Worm (Caenorhabditis elegans) whole organism, young adult: ENCODE measurements around the gene mrps-23.

Experiments
- B0035.1 ChIP-seq: sonication (generic microtip); optimal IDR thresholded peaks from 2 replicates; lab custom pipeline; 2016; ENCODE audit warnings: missing genetic modification characterization, mild to moderate bottlenecking, missing compliant biosample characterization, missing genotype, missing genetic modification reagents
- B0261.1 ChIP-seq: sonication (generic microtip); optimal IDR thresholded peaks from 2 replicates; lab custom pipeline; 2016; ENCODE audit warnings: mild to moderate bottlenecking, missing genetic modification characterization, moderate library complexity, missing compliant biosample characterization
- B0336.3 ChIP-seq: fragments of 200-800 bp; sonication (Bioruptor generic); IDR thresholded peaks from 2 replicates; pipeline ENCODE4 v1.3.6; 2022; ENCODE audit warnings: missing genetic modification characterization, missing compliant biosample characterization
- F22D6.2 ChIP-seq: sonication (generic microtip); optimal IDR thresholded peaks from 2 replicates; lab custom pipeline; 2016; ENCODE audit warnings: mild to moderate bottlenecking, missing genetic modification characterization, missing compliant biosample characterization
- F23B12.7 ChIP-seq: sonication (generic microtip); optimal IDR thresholded peaks from 2 replicates; lab custom pipeline; 2017; ENCODE audit warnings: missing genetic modification characterization, mild to moderate bottlenecking, missing compliant biosample characterization, antibody characterized with exemption, moderate library complexity; ENCODE audit not compliant: insufficient read depth
- F33H1.4 ChIP-seq: fragments of 200-800 bp; sonication (Bioruptor generic); IDR thresholded peaks from 2 replicates; pipeline ENCODE4 v1.3.6; 2022; ENCODE audit warnings: missing genetic modification reagents, missing genetic modification characterization, missing compliant biosample characterization
- F37B4.10 ChIP-seq: fragments of 200-800 bp; sonication (Bioruptor generic); IDR thresholded peaks from 2 replicates; pipeline ENCODE4 v1.3.6; 2022; ENCODE audit warnings: missing genetic modification characterization, missing compliant biosample characterization
- F57A8.1 ChIP-seq: fragments of 200-800 bp; sonication (Bioruptor generic); optimal IDR thresholded peaks from 2 replicates; lab custom pipeline; 2018; ENCODE audit warnings: mild to moderate bottlenecking, missing genetic modification characterization, moderate library complexity, missing compliant biosample characterization
- T26A5.8 ChIP-seq: sonication (generic microtip); optimal IDR thresholded peaks from 2 replicates; lab custom pipeline; 2016; ENCODE audit warnings: missing genetic modification characterization, missing compliant biosample characterization
- Y53G8AR.9 ChIP-seq: fragments of 200-800 bp; sonication (Bioruptor generic); conservative IDR thresholded peaks from 2 replicates; pipeline ENCODE4 v1.3.6; 2022; ENCODE audit warnings: missing genetic modification reagents, missing genetic modification characterization, missing compliant biosample characterization
- Y67H2A.10 ChIP-seq: fragments of 200-800 bp; sonication (Bioruptor generic); conservative IDR thresholded peaks from 2 replicates; pipeline ENCODE4 v1.3.6; 2022; ENCODE audit warnings: missing genetic modification reagents, missing genetic modification characterization, missing compliant biosample characterization
- ama-1 ChIP-seq, 3 experiments: fragments of 150-350 bp in 1 of 3; sonication (generic microtip) in 2 of 3; optimal IDR thresholded peaks; 2 replicates each; lab custom pipeline; 2014 to 2018; ENCODE audit warnings: missing biosample characterization in 2 of 3, missing genetic modification characterization in 2 of 3, missing genetic modification reagents in 2 of 3
- atf-7 ChIP-seq: sonication (generic microtip); optimal IDR thresholded peaks from 2 replicates; lab custom pipeline; 2017; ENCODE audit warnings: mild to moderate bottlenecking, missing genetic modification characterization, missing compliant biosample characterization
- athp-1 ChIP-seq: sonication (generic microtip); optimal IDR thresholded peaks from 2 replicates; lab custom pipeline; 2017; ENCODE audit warnings: mild to moderate bottlenecking, missing genetic modification characterization, missing compliant biosample characterization
- attf-3 ChIP-seq: fragments of 200-800 bp; sonication (Bioruptor generic); conservative IDR thresholded peaks from 2 replicates; pipeline ENCODE4 v1.3.6; 2022; ENCODE audit warnings: missing genetic modification reagents, missing genetic modification characterization, missing compliant biosample characterization
- bed-1 ChIP-seq: fragments of 200-800 bp; sonication (Bioruptor generic); IDR thresholded peaks from 2 replicates; pipeline ENCODE4 v1.3.6; 2022; ENCODE audit warnings: missing genetic modification reagents, missing genetic modification characterization, missing compliant biosample characterization
- ceh-100 ChIP-seq: fragments of 200-800 bp; sonication (Bioruptor generic); IDR thresholded peaks from 2 replicates; pipeline ENCODE4 v1.3.6; 2022; ENCODE audit warnings: missing genetic modification reagents, missing genetic modification characterization, missing compliant biosample characterization
- ceh-58 ChIP-seq: fragments of 200-800 bp; sonication (Bioruptor generic); IDR thresholded peaks from 2 replicates; pipeline ENCODE4 v1.3.6; 2022; ENCODE audit warnings: missing genetic modification characterization, missing compliant biosample characterization
- ceh-79 ChIP-seq: sonication (generic microtip); optimal IDR thresholded peaks from 2 replicates; lab custom pipeline; 2017; ENCODE audit warnings: mild to moderate bottlenecking, missing genetic modification characterization, missing compliant biosample characterization
- efl-1 ChIP-seq: fragments of 150-350 bp; optimal IDR thresholded peaks from 2 replicates; lab custom pipeline; 2014; ENCODE audit warnings: missing biosample characterization, missing genetic modification reagents, missing genetic modification characterization
- egrh-3 ChIP-seq: fragments of 200-800 bp; sonication (Bioruptor generic); IDR thresholded peaks from 2 replicates; pipeline ENCODE4 v1.3.6; 2022; ENCODE audit warnings: missing genetic modification reagents, missing genetic modification characterization, missing compliant biosample characterization
- ets-4 ChIP-seq: fragments of 200-800 bp; sonication (Bioruptor generic); optimal IDR thresholded peaks from 2 replicates; lab custom pipeline; 2018; ENCODE audit warnings: mild to moderate bottlenecking, missing genetic modification characterization, missing compliant biosample characterization
- him-1 ChIP-seq: sonication (generic microtip); optimal IDR thresholded peaks from 2 replicates; lab custom pipeline; 2016; ENCODE audit warnings: missing genotype, missing genetic modification reagents, missing genetic modification characterization, missing compliant biosample characterization
- lag-1 ChIP-seq: fragments of 200-800 bp; sonication (Bioruptor generic); IDR thresholded peaks from 2 replicates; pipeline ENCODE4 v1.3.6; 2022; ENCODE audit warnings: missing genetic modification reagents, missing genetic modification characterization, missing compliant biosample characterization
- let-607 ChIP-seq, 2 experiments: fragments of 200-800 bp in 1 of 2; sonication (Bioruptor generic) in 1 of 2; sonication (generic microtip) in 1 of 2; optimal IDR thresholded peaks; 2 replicates each; lab custom pipeline; 2016 to 2018; ENCODE audit warnings: mild to moderate bottlenecking in 2 of 2, missing compliant biosample characterization in 2 of 2, missing genetic modification characterization in 2 of 2, moderate library complexity in 2 of 2, missing genotype in 1 of 2
- lin-35 ChIP-seq, 3 experiments: fragments of 150-350 bp in 2 of 3; sonication (generic microtip) in 1 of 3; optimal IDR thresholded peaks; 2 replicates each; lab custom pipeline; 2014 to 2018; ENCODE audit warnings: missing biosample characterization in 3 of 3, missing genetic modification characterization in 3 of 3, missing genetic modification reagents in 3 of 3
- lin-54 ChIP-seq: fragments of 200-800 bp; sonication (Bioruptor generic); optimal IDR thresholded peaks from 2 replicates; lab custom pipeline; 2018; ENCODE audit warnings: mild to moderate bottlenecking, missing genetic modification characterization, missing compliant biosample characterization
- lir-1 ChIP-seq: fragments of 200-800 bp; sonication (Bioruptor generic); conservative IDR thresholded peaks from 2 replicates; pipeline ENCODE4 v1.3.6; 2022; ENCODE audit warnings: missing genetic modification reagents, missing genetic modification characterization, missing compliant biosample characterization
- lsl-1 ChIP-seq: fragments of 200-800 bp; sonication (Bioruptor generic); optimal IDR thresholded peaks from 2 replicates; lab custom pipeline; 2018; ENCODE audit warnings: mild to moderate bottlenecking, missing genetic modification characterization, moderate library complexity, missing compliant biosample characterization
- madf-10 ChIP-seq: sonication (generic microtip); optimal IDR thresholded peaks from 2 replicates; lab custom pipeline; 2016; ENCODE audit warnings: mild to moderate bottlenecking, missing genetic modification characterization, missing compliant biosample characterization
- madf-3 ChIP-seq: fragments of 200-800 bp; sonication (Bioruptor generic); IDR thresholded peaks from 2 replicates; pipeline ENCODE4 v1.3.6; 2022; ENCODE audit warnings: missing genetic modification reagents, missing genetic modification characterization, missing compliant biosample characterization
- madf-6 ChIP-seq: fragments of 200-800 bp; sonication (Bioruptor generic); IDR thresholded peaks from 2 replicates; pipeline ENCODE4 v1.3.6; 2022; ENCODE audit warnings: missing genetic modification reagents, missing genetic modification characterization, missing compliant biosample characterization
- mel-28 ChIP-seq: sonication (generic microtip); optimal IDR thresholded peaks from 2 replicates; lab custom pipeline; 2016; ENCODE audit warnings: borderline replicate concordance, mild to moderate bottlenecking, missing genetic modification characterization, missing compliant biosample characterization
- nhr-120 ChIP-seq: fragments of 200-800 bp; sonication (Bioruptor generic); IDR thresholded peaks from 2 replicates; pipeline ENCODE4 v1.3.6; 2022; ENCODE audit warnings: missing genetic modification characterization, missing compliant biosample characterization
- nhr-27 ChIP-seq: fragments of 200-800 bp; sonication (Bioruptor generic); optimal IDR thresholded peaks from 2 replicates; lab custom pipeline; 2018; ENCODE audit warnings: mild to moderate bottlenecking, missing genetic modification characterization, moderate library complexity, missing compliant biosample characterization
- nhr-80 ChIP-seq: sonication (generic microtip); optimal IDR thresholded peaks from 2 replicates; lab custom pipeline; 2016; ENCODE audit warnings: missing genetic modification characterization, missing compliant biosample characterization
- pbrm-1 ChIP-seq: fragments of 200-800 bp; sonication (Bioruptor generic); IDR thresholded peaks from 2 replicates; pipeline ENCODE4 v1.3.6; 2022; ENCODE audit warnings: missing genetic modification reagents, missing genetic modification characterization, missing compliant biosample characterization
- repo-1 ChIP-seq: sonication (generic microtip); optimal IDR thresholded peaks from 2 replicates; lab custom pipeline; 2017; ENCODE audit warnings: mild to moderate bottlenecking, missing genetic modification characterization, missing compliant biosample characterization
- sdz-38 ChIP-seq: sonication (generic microtip); optimal IDR thresholded peaks from 2 replicates; lab custom pipeline; 2016; ENCODE audit warnings: missing genotype, missing genetic modification characterization, missing compliant biosample characterization
- snpc-1.1 ChIP-seq: sonication (generic microtip); optimal IDR thresholded peaks from 2 replicates; lab custom pipeline; 2017; ENCODE audit warnings: missing genetic modification characterization, mild to moderate bottlenecking, missing compliant biosample characterization, antibody characterized with exemption, moderate library complexity, missing genotype, missing genetic modification reagents; ENCODE audit not compliant: insufficient read depth
- somi-1 ChIP-seq: fragments of 200-800 bp; sonication (Bioruptor generic); optimal IDR thresholded peaks from 2 replicates; lab custom pipeline; 2018; ENCODE audit warnings: mild to moderate bottlenecking, missing genetic modification characterization, missing compliant biosample characterization
- sptf-2 ChIP-seq: fragments of 200-800 bp; sonication (Bioruptor generic); optimal IDR thresholded peaks from 2 replicates; lab custom pipeline; 2018; ENCODE audit warnings: mild to moderate bottlenecking, missing genetic modification characterization, missing compliant biosample characterization
- unc-130 ChIP-seq: sonication (generic microtip); optimal IDR thresholded peaks from 2 replicates; lab custom pipeline; 2016; ENCODE audit warnings: missing genetic modification reagents, missing genetic modification characterization, missing compliant biosample characterization
- zim-3 ChIP-seq: sonication (generic microtip); optimal IDR thresholded peaks from 2 replicates; lab custom pipeline; 2017; ENCODE audit warnings: mild to moderate bottlenecking, missing genetic modification characterization, moderate library complexity, missing compliant biosample characterization
- ztf-18 ChIP-seq: sonication (generic microtip); optimal IDR thresholded peaks from 2 replicates; lab custom pipeline; 2016; ENCODE audit warnings: missing genotype, mild to moderate bottlenecking, missing genetic modification characterization, missing compliant biosample characterization
- ztf-28 ChIP-seq: fragments of 200-800 bp; sonication (Bioruptor generic); IDR thresholded peaks from 2 replicates; pipeline ENCODE4 v1.3.6; 2022; ENCODE audit warnings: missing genetic modification reagents, missing genetic modification characterization, missing compliant biosample characterization
- ztf-6 ChIP-seq: fragments of 200-800 bp; sonication (Bioruptor generic); IDR thresholded peaks from 2 replicates; pipeline ENCODE4 v1.3.6; 2022; ENCODE audit warnings: missing genetic modification reagents, missing genetic modification characterization, missing compliant biosample characterization

The mrps-23 gene

ce11 chrIII:9521410-9522090, 1.9 kb downstream of the mrps-23 start, which contains the start of the genes clu-1 and prp-40 (continued):
- TF ChIP-seq ztf-6 (GFP tag; lab: Robert Waterston, UW) (no peak), lag-1 (GFP tag; lab: Robert Waterston, UW) (no peak), sdz-38 (no peak), ama-1 (optimal IDR thresholded peaks at IDR 0.05; lab: Kevin White, UChicago) (no peak), ama-1 (GFP tag; optimal IDR thresholded peaks at IDR 0.05; lab: Kevin White, UChicago) (no peak), lir-1 (GFP tag; lab: Robert Waterston, UW) (no peak; the same call in 1 of the 2 replicates), somi-1 (GFP tag; lab: Kevin White, UChicago) (no peak), nhr-120 (GFP tag; lab: Robert Waterston, UW) (no peak), snpc-1.1 (tag; lab: Kevin White, UChicago) (peak; percentile 3), Y67H2A.10 (no peak), F57A8.1 (GFP tag; lab: Kevin White, UChicago) (no peak), ceh-79 (tag; lab: Kevin White, UChicago) (no peak), bed-1 (GFP tag; lab: Robert Waterston, UW) (no peak), F22D6.2 (tag; lab: Kevin White, UChicago) (no peak), madf-6 (GFP tag; lab: Robert Waterston, UW) (peak; percentile 79), lin-35 (GFP tag; optimal IDR thresholded peaks at IDR 0.05; lab: Kevin White, UChicago) (peak in 2 of 3 experiments; percentile 28 to 83), lin-54 (peak; percentile 78), F37B4.10 (GFP tag; lab: Robert Waterston, UW) (no peak), B0336.3 (GFP tag; lab: Robert Waterston, UW) (peak; percentile 80), let-607 (tag; optimal IDR thresholded peaks at IDR 0.05; lab: Kevin White, UChicago) (peak in 1 of 2 experiments; percentile 54), T26A5.8 (tag; lab: Kevin White, UChicago) (no peak), pbrm-1 (GFP tag; lab: Robert Waterston, UW) (peak; percentile 87), repo-1 (peak; percentile 44), sptf-2 (GFP tag; lab: Kevin White, UChicago) (peak; percentile 13), F23B12.7 (tag; lab: Kevin White, UChicago) (peak; percentile 90), F33H1.4 (GFP tag; lab: Robert Waterston, UW) (peak; percentile 70), ztf-28 (no peak), Y53G8AR.9 (GFP tag; lab: Robert Waterston, UW) (peak; percentile 80; the same call in 1 of the 2 replicates), B0035.1 (no peak), him-1 (tag; lab: Kevin White, UChicago) (peak; percentile 27), zim-3 (no peak), ceh-100 (peak; percentile 77), nhr-27 (tag; lab: Kevin White, UChicago) (no peak), atf-7 (peak; percentile 39), egrh-3 (GFP tag; lab: Robert Waterston, UW) (no peak), nhr-80 (tag; lab: Kevin White, UChicago) (peak; percentile 76), efl-1 (GFP tag; lab: Kevin White, UChicago) (peak; percentile 54), attf-3 (GFP tag; lab: Robert Waterston, UW) (peak; percentile 56; the same call in 1 of the 2 replicates), lsl-1 (GFP tag; lab: Kevin White, UChicago) (peak; percentile 72), madf-3 (GFP tag; lab: Robert Waterston, UW) (no peak), unc-130 (GFP tag; lab: Kevin White, UChicago) (peak; percentile 39), ets-4 (GFP tag; lab: Kevin White, UChicago) (no peak), madf-10 (tag; lab: Kevin White, UChicago) (peak; percentile 23), mel-28 (tag; lab: Kevin White, UChicago) (no peak), ztf-18 (tag; lab: Kevin White, UChicago) (peak; percentile 98), B0261.1 (tag; lab: Kevin White, UChicago) (no peak), ceh-58 (no peak), athp-1 (peak; percentile 5)
